Worm (Caenorhabditis elegans): ENCODE data around the gene T06F4.1.

The T06F4.1 gene

DNA sequence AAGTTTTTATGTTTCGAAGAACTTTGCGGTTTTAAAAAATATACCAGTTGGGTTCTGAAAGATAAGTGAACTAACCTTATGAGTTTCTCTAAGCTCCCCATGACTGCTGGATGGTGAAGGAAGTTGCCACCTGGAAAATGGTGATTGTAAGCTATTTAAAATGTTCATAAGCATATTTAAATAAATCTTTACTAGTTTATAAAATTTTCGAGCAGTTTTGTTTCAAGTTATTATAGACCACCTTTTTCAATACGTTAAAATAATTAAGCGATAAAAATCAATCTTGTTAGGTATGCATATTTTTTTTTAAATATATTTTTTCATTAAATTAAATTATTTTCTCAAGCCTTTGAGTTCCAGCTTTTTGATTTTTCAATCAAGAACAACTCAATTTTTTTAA is at the start of gene T06F4.1:
TSS of gene T06F4.1 (minus strand) at position 101 of the 400 bp plus-strand sequence.
- TF ChIP-seq cog-1 (tag; optimal IDR thresholded peaks at IDR 0.05) (no peak), med-1 (GFP tag; optimal IDR thresholded peaks at IDR 0.05; ENCODE audit: insufficient read depth) (no peak), ztf-23 (GFP tag; IDR thresholded peaks at IDR 0.05) (no peak), klf-2 (GFP tag; conservative IDR thresholded peaks at IDR 0.05) (no peak), T22C8.4 (GFP tag; IDR thresholded peaks at IDR 0.05) (no peak), tab-1 (GFP tag; IDR thresholded peaks at IDR 0.05) (no peak), flt-1 (GFP tag; IDR thresholded peaks at IDR 0.05) (no peak), ztf-29 (GFP tag; IDR thresholded peaks at IDR 0.05) (no peak), ref-1 (GFP tag; conservative IDR thresholded peaks at IDR 0.05) (no peak)

DNA sequence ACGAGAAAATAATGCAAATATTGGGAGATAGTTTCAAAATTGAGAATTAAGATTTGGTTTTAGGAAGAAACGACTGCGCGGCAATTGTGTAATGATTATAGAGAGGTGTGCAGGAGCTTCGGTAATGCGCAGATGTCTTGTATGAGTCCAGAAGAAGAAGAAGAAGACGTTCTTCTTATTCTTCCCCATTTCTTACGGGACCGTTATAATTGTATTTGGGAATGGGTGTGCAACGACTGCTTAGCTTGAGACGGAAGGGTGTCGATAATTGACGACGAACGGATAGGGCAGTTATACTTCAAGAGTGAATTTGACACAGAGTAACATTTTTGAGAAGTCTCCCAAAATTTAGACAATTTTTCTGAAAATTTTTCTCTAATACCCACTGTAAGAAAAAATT is 49.5 kb upstream of the T06F4.1 start:
- TF ChIP-seq tab-1 (GFP tag; IDR thresholded peaks at IDR 0.05): no peak
- TF ChIP-seq klf-2 (GFP tag; conservative IDR thresholded peaks at IDR 0.05): no peak
- no peak for TF ChIP-seq T22C8.4 (GFP tag; IDR thresholded peaks at IDR 0.05)
- no peak for TF ChIP-seq ztf-29 (GFP tag; IDR thresholded peaks at IDR 0.05)
- no peak for TF ChIP-seq flt-1 (GFP tag; IDR thresholded peaks at IDR 0.05)
- TF ChIP-seq cog-1 (tag; optimal IDR thresholded peaks at IDR 0.05): no peak
- no peak for TF ChIP-seq ref-1 (GFP tag; conservative IDR thresholded peaks at IDR 0.05)
- TF ChIP-seq ztf-23 (GFP tag; IDR thresholded peaks at IDR 0.05): no peak
- TF ChIP-seq med-1 (GFP tag; optimal IDR thresholded peaks at IDR 0.05; ENCODE audit: insufficient read depth): no peak

DNA sequence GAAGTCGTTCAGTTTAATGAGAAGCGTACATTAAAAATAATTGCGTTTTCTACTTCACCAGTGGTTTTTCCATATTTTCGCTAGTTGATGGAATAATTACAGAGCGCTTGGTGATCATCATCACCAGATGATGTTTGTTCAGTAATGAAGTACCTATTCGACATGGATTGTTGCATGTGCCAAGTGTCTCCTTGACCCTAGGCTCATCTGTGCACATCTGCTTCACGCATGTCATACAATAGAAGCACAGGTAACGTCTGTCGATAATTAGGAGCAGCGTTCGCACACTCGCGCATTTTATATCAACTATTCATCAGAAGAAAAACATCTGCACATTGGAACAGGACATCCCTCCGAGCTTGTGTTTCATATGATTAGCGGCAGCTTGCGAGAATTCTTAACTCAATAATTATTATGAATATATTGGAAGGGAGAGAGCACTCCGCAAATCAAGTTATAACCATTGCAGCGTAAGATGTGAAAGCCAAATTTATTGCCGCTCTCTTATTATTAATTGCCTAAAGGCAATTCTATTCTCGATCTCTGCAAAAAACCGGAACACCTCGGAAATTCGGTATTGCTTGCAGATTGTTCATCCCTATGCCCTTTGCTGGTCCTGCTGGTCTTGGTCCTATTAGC is 46.1 kb upstream of the T06F4.1 start:
- TF ChIP-seq ztf-29 (GFP tag; IDR thresholded peaks at IDR 0.05): no peak
- TF ChIP-seq med-1 (GFP tag; optimal IDR thresholded peaks at IDR 0.05; ENCODE audit: insufficient read depth): no peak
- no peak for TF ChIP-seq ztf-23 (GFP tag; IDR thresholded peaks at IDR 0.05)
- no peak for TF ChIP-seq ref-1 (GFP tag; conservative IDR thresholded peaks at IDR 0.05)
- no peak for TF ChIP-seq T22C8.4 (GFP tag; IDR thresholded peaks at IDR 0.05)

- TF ChIP-seq flt-1 (GFP tag; IDR thresholded peaks at IDR 0.05) (no peak), T22C8.4 (GFP tag; IDR thresholded peaks at IDR 0.05) (no peak), klf-2 (GFP tag; conservative IDR thresholded peaks at IDR 0.05) (no peak), med-1 (GFP tag; optimal IDR thresholded peaks at IDR 0.05; ENCODE audit: insufficient read depth) (no peak), ztf-23 (GFP tag; IDR thresholded peaks at IDR 0.05) (no peak), ztf-29 (GFP tag; IDR thresholded peaks at IDR 0.05) (no peak), cog-1 (tag; optimal IDR thresholded peaks at IDR 0.05) (no peak), tab-1 (GFP tag; IDR thresholded peaks at IDR 0.05) (no peak), ref-1 (GFP tag; conservative IDR thresholded peaks at IDR 0.05) (no peak)
These were observed 44.2 kb upstream of the T06F4.1 start for ce11 chrX:4123368-4123767.

DNA sequence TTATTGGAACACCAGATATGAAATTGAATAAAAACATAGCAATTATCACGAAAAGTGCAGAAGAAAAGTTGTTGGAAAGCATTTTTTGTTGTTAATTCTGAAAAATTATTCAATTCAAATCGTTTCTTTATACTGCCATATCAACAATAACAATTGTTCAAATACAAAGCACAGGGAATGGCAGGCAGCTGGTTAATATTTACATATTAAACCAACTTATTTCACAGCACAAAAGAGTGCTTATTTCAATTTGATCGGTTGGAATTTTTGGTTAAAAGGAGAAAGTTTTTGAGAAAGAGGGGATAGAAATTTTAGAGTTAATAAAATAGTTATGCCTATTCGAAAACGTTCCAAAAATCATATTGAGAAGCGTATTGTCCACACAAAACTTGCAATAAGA is 41.8 kb upstream of the T06F4.1 start, which contains the start of gene F09F9.3:
TSS of gene F09F9.3 (minus strand) at position 101 of the 400 bp plus-strand sequence.
- TF ChIP-seq ref-1 (GFP tag; conservative IDR thresholded peaks at IDR 0.05): no peak
- TF ChIP-seq ztf-29 (GFP tag; IDR thresholded peaks at IDR 0.05): no peak

- TF ChIP-seq ref-1 (GFP tag; conservative IDR thresholded peaks at IDR 0.05): no peak
- TF ChIP-seq T22C8.4 (GFP tag; IDR thresholded peaks at IDR 0.05): no peak
- TF ChIP-seq cog-1 (tag; optimal IDR thresholded peaks at IDR 0.05): no peak
- TF ChIP-seq ztf-23 (GFP tag; IDR thresholded peaks at IDR 0.05): no peak
- no peak for TF ChIP-seq ztf-29 (GFP tag; IDR thresholded peaks at IDR 0.05)
- TF ChIP-seq tab-1 (GFP tag; IDR thresholded peaks at IDR 0.05): no peak
- no peak for TF ChIP-seq flt-1 (GFP tag; IDR thresholded peaks at IDR 0.05)
- no peak for TF ChIP-seq klf-2 (GFP tag; conservative IDR thresholded peaks at IDR 0.05)
- no peak for TF ChIP-seq med-1 (GFP tag; optimal IDR thresholded peaks at IDR 0.05; ENCODE audit: insufficient read depth)
These were observed 38.5 kb upstream of the T06F4.1 start, which contains the start of gene F09F9.5 for ce11 chrX:4117626-4118025. TSS of gene F09F9.5 (plus strand) at chrX:4117926.

DNA sequence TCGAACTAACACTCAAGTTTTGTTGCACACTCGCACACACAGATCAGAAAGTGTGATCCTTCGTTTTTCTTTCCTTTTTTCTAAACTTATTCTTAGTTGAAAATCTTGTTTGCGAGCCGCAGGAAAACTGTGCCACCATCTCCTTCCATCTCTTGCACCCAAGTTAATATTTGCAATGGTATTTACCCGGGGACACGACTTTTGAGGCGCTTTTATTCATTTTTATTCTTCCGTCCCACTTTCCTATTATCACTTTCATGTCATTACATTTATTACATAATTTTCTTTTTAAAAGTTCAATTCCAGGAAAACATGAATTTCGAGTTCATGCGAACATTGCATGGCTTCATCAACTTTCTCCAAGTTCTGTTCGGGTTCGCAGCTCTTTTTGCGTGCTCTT is 35.9 kb upstream of the T06F4.1 start, which contains the start of gene F09F9.1:
TSS of gene F09F9.1 (plus strand) at position 301 of the 400 bp plus-strand sequence.
- TF ChIP-seq klf-2 (GFP tag; conservative IDR thresholded peaks at IDR 0.05): no peak
- TF ChIP-seq flt-1 (GFP tag; IDR thresholded peaks at IDR 0.05): no peak
- no peak for TF ChIP-seq ztf-29 (GFP tag; IDR thresholded peaks at IDR 0.05)
- TF ChIP-seq T22C8.4 (GFP tag; IDR thresholded peaks at IDR 0.05): no peak
- no peak for TF ChIP-seq tab-1 (GFP tag; IDR thresholded peaks at IDR 0.05)
- no peak for TF ChIP-seq ztf-23 (GFP tag; IDR thresholded peaks at IDR 0.05)
- no peak for TF ChIP-seq cog-1 (tag; optimal IDR thresholded peaks at IDR 0.05)
- TF ChIP-seq med-1 (GFP tag; optimal IDR thresholded peaks at IDR 0.05; ENCODE audit: insufficient read depth): no peak
- TF ChIP-seq ref-1 (GFP tag; conservative IDR thresholded peaks at IDR 0.05): no peak

- TF ChIP-seq ref-1 (GFP tag; conservative IDR thresholded peaks at IDR 0.05): no peak
- no peak for TF ChIP-seq flt-1 (GFP tag; IDR thresholded peaks at IDR 0.05)
- TF ChIP-seq med-1 (GFP tag; optimal IDR thresholded peaks at IDR 0.05; ENCODE audit: insufficient read depth): no peak
- no peak for TF ChIP-seq T22C8.4 (GFP tag; IDR thresholded peaks at IDR 0.05)
These were observed 32.3 kb upstream of the T06F4.1 start, which contains the start of gene F09F9.2 for ce11 chrX:4111416-4111815. TSS of gene F09F9.2 (minus strand) at chrX:4111440.

DNA sequence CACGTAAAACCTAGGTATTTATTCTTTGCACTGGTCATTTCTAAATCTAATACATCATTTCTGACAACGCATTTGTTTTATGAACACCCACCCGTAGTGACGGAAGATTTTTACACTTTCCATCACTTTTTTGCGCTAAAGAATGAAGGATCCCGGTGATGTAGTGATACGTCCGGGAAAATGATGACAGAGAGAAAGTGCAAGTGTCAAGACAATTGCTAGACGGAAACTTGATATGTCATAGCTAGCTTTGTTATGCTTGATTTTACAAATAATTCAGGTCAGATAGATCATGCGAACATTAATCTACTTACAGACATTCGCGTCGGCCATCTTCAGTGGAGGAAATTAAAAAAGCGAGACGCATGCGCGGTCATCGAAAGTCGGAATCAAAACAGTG is 30.8 kb upstream of the T06F4.1 start:
- no peak for TF ChIP-seq klf-2 (GFP tag; conservative IDR thresholded peaks at IDR 0.05)
- TF ChIP-seq ztf-23 (GFP tag; IDR thresholded peaks at IDR 0.05): no peak
- TF ChIP-seq cog-1 (tag; optimal IDR thresholded peaks at IDR 0.05): no peak
- no peak for TF ChIP-seq ztf-29 (GFP tag; IDR thresholded peaks at IDR 0.05)
- TF ChIP-seq flt-1 (GFP tag; IDR thresholded peaks at IDR 0.05): no peak
- no peak for TF ChIP-seq med-1 (GFP tag; optimal IDR thresholded peaks at IDR 0.05; ENCODE audit: insufficient read depth)

DNA sequence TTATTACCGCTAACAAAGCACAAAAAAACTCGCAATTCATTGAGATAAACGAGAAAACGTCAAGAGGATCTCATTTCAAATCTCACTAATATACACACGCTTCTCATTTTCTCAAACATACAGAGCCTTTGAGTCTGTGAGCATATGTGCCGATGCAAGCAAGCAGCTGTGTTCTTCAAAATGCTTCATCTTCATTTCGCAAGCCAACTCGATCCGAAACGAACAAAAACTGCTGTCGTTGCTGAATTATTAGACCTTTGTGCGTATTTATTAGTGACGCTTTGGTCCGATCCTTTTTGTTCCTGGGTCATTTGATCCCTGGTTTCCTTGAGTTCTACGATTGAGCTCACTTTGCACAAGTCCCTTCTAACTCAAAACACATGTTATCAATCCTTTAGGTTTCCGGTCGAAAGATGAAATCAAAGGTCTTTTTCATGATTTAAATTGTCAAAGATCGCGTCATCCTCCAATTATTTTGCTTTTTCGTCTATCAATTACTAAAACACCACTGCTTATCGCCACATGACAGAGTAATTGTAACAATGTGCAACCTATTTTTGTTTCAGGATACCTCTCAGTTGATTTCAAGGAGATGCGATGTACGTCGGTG is 27.8 kb upstream of the T06F4.1 start, which contains the start of gene R02E4.2:
TSS of gene R02E4.2 (plus strand) at position 560 of the 610 bp plus-strand sequence.
- TF ChIP-seq ztf-23 (GFP tag; IDR thresholded peaks at IDR 0.05) (no peak), ref-1 (GFP tag; conservative IDR thresholded peaks at IDR 0.05) (no peak), flt-1 (GFP tag; IDR thresholded peaks at IDR 0.05) (no peak), T22C8.4 (GFP tag; IDR thresholded peaks at IDR 0.05) (no peak)

All from whole organism, midembryonic.